Worm (Caenorhabditis elegans): ENCODE results near the gene F53F4.11.

DNA sequence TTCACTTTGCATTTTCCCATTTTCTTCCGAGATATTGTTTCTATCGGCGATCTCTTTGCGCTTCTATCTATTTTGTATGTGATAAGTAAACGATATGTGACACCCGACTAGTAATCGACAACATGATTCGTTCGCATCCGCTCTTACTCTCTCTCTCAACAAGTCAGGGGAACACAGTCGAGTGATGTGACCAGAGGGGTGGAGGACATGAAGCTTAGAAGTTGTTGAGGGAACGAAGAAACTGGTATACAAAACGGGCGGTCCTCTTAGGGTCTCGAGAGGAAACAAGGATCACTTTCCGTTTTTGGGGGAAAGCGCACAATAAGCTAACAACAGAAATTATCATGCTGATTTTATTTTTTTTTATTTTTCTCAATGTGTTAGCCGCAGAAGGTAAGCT lies 31.2 kb downstream of the F53F4.11 start, which contains the start of gene F53F4.4:
- no peak for TF ChIP-seq dao-5 (tag; optimal IDR thresholded peaks at IDR 0.05)
- no peak for TF ChIP-seq him-1 (tag; optimal IDR thresholded peaks at IDR 0.05)
- TF ChIP-seq W03F9.2 (tag; optimal IDR thresholded peaks at IDR 0.05) = no peak

All from whole organism, L4/young adult.